Fruit fly (Drosophila melanogaster) whole organism, embryonic: Measurements from ENCODE around the gene Kr-h1.
A peak's percentile ranks its signal among the peaks of the same experiment; 100 is the strongest.

ENCODE experiments used
- Ada2b ChIP-seq: fragments of 200-800 bp; sonication (Bioruptor generic); IDR thresholded peaks from 2 replicates; pipeline ENCODE4 v1.3.6; 2022; ENCODE audit warnings: missing biosample characterization, missing genetic modification characterization
- Asciz ChIP-seq: fragments of 200-800 bp; sonication (Bioruptor generic); optimal IDR thresholded peaks from 2 replicates; lab custom pipeline; 2017; ENCODE audit warnings: missing biosample characterization, mild to moderate bottlenecking, missing genetic modification characterization, missing genetic modification reagents
- Atf-2 ChIP-seq: fragments of 200-800 bp; sonication (Bioruptor generic); optimal IDR thresholded peaks from 2 replicates; lab custom pipeline; 2016; ENCODE audit warnings: missing biosample characterization, missing genetic modification characterization
- CG11398 ChIP-seq: fragments of 200-800 bp; sonication (Bioruptor generic); optimal IDR thresholded peaks from 2 replicates; lab custom pipeline; 2016; ENCODE audit warnings: missing biosample characterization, missing genetic modification characterization
- CG12391 ChIP-seq: fragments of 200-800 bp; sonication (Bioruptor generic); optimal IDR thresholded peaks from 3 replicates; lab custom pipeline; 2018; ENCODE audit warnings: missing biosample characterization, mild to moderate bottlenecking, missing genetic modification characterization, moderate library complexity
- CG13424 ChIP-seq: fragments of 200-800 bp; sonication (Bioruptor generic); optimal IDR thresholded peaks from 2 replicates; lab custom pipeline; 2019; ENCODE audit warnings: missing biosample characterization, mild to moderate bottlenecking, missing genetic modification characterization, moderate library complexity
- CG1603 ChIP-seq: fragments of 200-800 bp; sonication (Bioruptor generic); optimal IDR thresholded peaks from 2 replicates; lab custom pipeline; 2019; ENCODE audit warnings: missing biosample characterization, mild to moderate bottlenecking, missing genetic modification characterization, moderate library complexity
- CG17186 ChIP-seq: fragments of 200-800 bp; sonication (Bioruptor generic); optimal IDR thresholded peaks from 3 replicates; lab custom pipeline; 2017; ENCODE audit warnings: missing biosample characterization, missing genetic modification reagents, missing genetic modification characterization
- CG18011 ChIP-seq: fragments of 200-800 bp; sonication (Bioruptor generic); optimal IDR thresholded peaks from 2 replicates; lab custom pipeline; 2017; ENCODE audit warnings: missing biosample characterization, missing genetic modification characterization, mild to moderate bottlenecking, moderate library complexity, missing genotype
- CG30403 ChIP-seq: fragments of 200-800 bp; sonication (Bioruptor generic); optimal IDR thresholded peaks from 3 replicates; lab custom pipeline; 2016; ENCODE audit warnings: missing biosample characterization, missing genetic modification characterization
- CG31388 ChIP-seq: fragments of 200-800 bp; sonication (Bioruptor generic); optimal IDR thresholded peaks from 2 replicates; lab custom pipeline; 2016; ENCODE audit warnings: missing biosample characterization, missing genetic modification characterization
- CG4404 ChIP-seq: fragments of 200-800 bp; sonication (Bioruptor generic); IDR thresholded peaks from 2 replicates; pipeline ENCODE4 v1.3.6; 2022; ENCODE audit warnings: missing biosample characterization, missing genetic modification characterization
- CG5245 ChIP-seq: fragments of 200-800 bp; sonication (Bioruptor generic); optimal IDR thresholded peaks from 3 replicates; lab custom pipeline; 2016; ENCODE audit warnings: missing biosample characterization, missing genetic modification characterization
- CG5953 ChIP-seq: fragments of 200-800 bp; sonication (Bioruptor generic); IDR thresholded peaks from 2 replicates; pipeline ENCODE4 v1.3.6; 2022; ENCODE audit warnings: missing biosample characterization, missing genetic modification characterization
- CG6854 ChIP-seq: fragments of 200-800 bp; sonication (Bioruptor generic); optimal IDR thresholded peaks from 3 replicates; lab custom pipeline; 2017; ENCODE audit warnings: missing biosample characterization, mild to moderate bottlenecking, missing genetic modification characterization
- CG9437 ChIP-seq: fragments of 200-800 bp; sonication (Bioruptor generic); optimal IDR thresholded peaks from 2 replicates; lab custom pipeline; 2018; ENCODE audit warnings: missing biosample characterization, mild to moderate bottlenecking, missing genetic modification characterization
- CG9609 ChIP-seq: fragments of 200-800 bp; sonication (Bioruptor generic); optimal IDR thresholded peaks from 3 replicates; lab custom pipeline; 2016; ENCODE audit warnings: missing biosample characterization, missing genetic modification characterization
- Dbx ChIP-seq: fragments of 200-800 bp; sonication (Bioruptor generic); IDR thresholded peaks from 3 replicates; pipeline ENCODE4 v1.3.6; 2022; ENCODE audit warnings: missing biosample characterization, missing genetic modification characterization
- Deaf1 ChIP-seq: fragments of 200-800 bp; optimal IDR thresholded peaks from 3 replicates; lab custom pipeline; 2019; ENCODE audit warnings: missing biosample characterization, mild to moderate bottlenecking, missing genetic modification characterization, moderate library complexity
- Ets97D ChIP-seq: fragments of 200-800 bp; sonication (Bioruptor generic); optimal IDR thresholded peaks from 3 replicates; lab custom pipeline; 2016; ENCODE audit warnings: missing biosample characterization, missing genetic modification characterization
- Fer2 ChIP-seq: fragments of 200-800 bp; sonication (Bioruptor generic); optimal IDR thresholded peaks from 2 replicates; lab custom pipeline; 2018; ENCODE audit warnings: missing biosample characterization, mild to moderate bottlenecking, missing genetic modification characterization, moderate library complexity
- Fer3 ChIP-seq: fragments of 200-800 bp; sonication (Bioruptor generic); optimal IDR thresholded peaks from 2 replicates; lab custom pipeline; 2018; ENCODE audit warnings: missing biosample characterization, mild to moderate bottlenecking, missing genetic modification characterization, moderate library complexity
- Hand ChIP-seq: fragments of 200-800 bp; sonication (Bioruptor generic); optimal IDR thresholded peaks from 2 replicates; lab custom pipeline; 2017; ENCODE audit warnings: mild to moderate bottlenecking, missing biosample characterization, missing genetic modification reagents, missing genetic modification characterization
- Hmx ChIP-seq: fragments of 200-800 bp; sonication (Bioruptor generic); optimal IDR thresholded peaks from 2 replicates; lab custom pipeline; 2016; ENCODE audit warnings: missing biosample characterization, missing genetic modification characterization
- Hr39 ChIP-seq: fragments of >200 bp; optimal IDR thresholded peaks from 2 replicates; lab custom pipeline; 2017
- Lhr ChIP-seq: fragments of 200-800 bp; sonication (Bioruptor generic); optimal IDR thresholded peaks from 3 replicates; lab custom pipeline; 2017; ENCODE audit warnings: mild to moderate bottlenecking, missing biosample characterization, missing genetic modification reagents, missing genetic modification characterization
- Lim3 ChIP-seq: fragments of 200-800 bp; sonication (Bioruptor generic); IDR thresholded peaks from 2 replicates; pipeline ENCODE4 v1.3.6; 2022; ENCODE audit warnings: missing biosample characterization, missing genetic modification characterization
- MBD-R2 ChIP-seq: fragments of 200-800 bp; sonication (Bioruptor generic); IDR thresholded peaks from 2 replicates; pipeline ENCODE4 v1.3.6; 2022; ENCODE audit warnings: missing biosample characterization, missing genetic modification characterization
- Oaz ChIP-seq: fragments of 200-800 bp; sonication (Bioruptor generic); IDR thresholded peaks from 2 replicates; pipeline ENCODE4 v1.3.6; 2022; ENCODE audit warnings: missing biosample characterization, missing genetic modification characterization
- PHDP ChIP-seq: fragments of 200-800 bp; sonication (Bioruptor generic); optimal IDR thresholded peaks from 3 replicates; lab custom pipeline; 2018; ENCODE audit warnings: missing biosample characterization, mild to moderate bottlenecking, missing genetic modification characterization, moderate library complexity
- Sox100B ChIP-seq: fragments of 200-800 bp; sonication (Bioruptor generic); optimal IDR thresholded peaks from 3 replicates; lab custom pipeline; 2018; ENCODE audit warnings: missing biosample characterization, mild to moderate bottlenecking, missing genetic modification characterization
- al ChIP-seq: fragments of 200-800 bp; sonication (Bioruptor generic); IDR thresholded peaks from 2 replicates; pipeline ENCODE4 v1.3.6; 2022; ENCODE audit warnings: missing biosample characterization, missing genetic modification characterization
- chinmo ChIP-seq: fragments of 200-800 bp; sonication (Bioruptor generic); IDR thresholded peaks from 4 replicates; pipeline ENCODE4 v1.3.6; 2022; ENCODE audit warnings: missing biosample characterization, missing genetic modification characterization; ENCODE audit not compliant: partially characterized antibody
- croc ChIP-seq: fragments of 200-800 bp; sonication (Bioruptor generic); conservative IDR thresholded peaks from 3 replicates; pipeline ENCODE4 v1.3.6; 2022; ENCODE audit warnings: missing biosample characterization, missing genetic modification characterization
- danr ChIP-seq: fragments of 200-800 bp; sonication (Bioruptor generic); IDR thresholded peaks from 2 replicates; pipeline ENCODE4 v1.3.6; 2022; ENCODE audit warnings: missing biosample characterization, missing genetic modification characterization
- disco-r ChIP-seq: fragments of 200-800 bp; sonication (Bioruptor generic); optimal IDR thresholded peaks from 2 replicates; lab custom pipeline; 2016; ENCODE audit warnings: missing biosample characterization, missing genetic modification characterization
- ems ChIP-seq: fragments of 200-800 bp; sonication (Bioruptor generic); optimal IDR thresholded peaks from 3 replicates; lab custom pipeline; 2016; ENCODE audit warnings: missing biosample characterization, missing genetic modification characterization
- gce ChIP-seq: fragments of 200-800 bp; sonication (Bioruptor generic); IDR thresholded peaks from 3 replicates; pipeline ENCODE4 v1.3.6; 2022; ENCODE audit warnings: missing biosample characterization, missing genetic modification characterization
- gcm ChIP-seq: fragments of 200-800 bp; sonication (Bioruptor generic); optimal IDR thresholded peaks from 2 replicates; lab custom pipeline; 2019; ENCODE audit warnings: missing biosample characterization, mild to moderate bottlenecking, missing genetic modification characterization, moderate library complexity
- gem ChIP-seq: fragments of 200-800 bp; sonication (Bioruptor generic); optimal IDR thresholded peaks from 2 replicates; lab custom pipeline; 2019; ENCODE audit warnings: missing biosample characterization, mild to moderate bottlenecking, missing genetic modification characterization, moderate library complexity
- jigr1 ChIP-seq: fragments of 200-800 bp; sonication (Bioruptor generic); IDR thresholded peaks from 3 replicates; pipeline ENCODE4 v1.3.6; 2022; ENCODE audit warnings: missing biosample characterization, missing genetic modification characterization
- klu ChIP-seq: fragments of 200-800 bp; sonication (Bioruptor generic); IDR thresholded peaks from 2 replicates; pipeline ENCODE4 v1.3.6; 2022; ENCODE audit warnings: missing biosample characterization, missing genetic modification characterization
- kni ChIP-seq: fragments of 200-800 bp; sonication (Bioruptor generic); optimal IDR thresholded peaks from 3 replicates; lab custom pipeline; 2017; ENCODE audit warnings: mild to moderate bottlenecking, missing biosample characterization, missing genetic modification reagents, missing genetic modification characterization
- knrl ChIP-seq: fragments of 200-800 bp; sonication (Bioruptor generic); IDR thresholded peaks from 3 replicates; pipeline ENCODE4 v1.3.6; 2022; ENCODE audit warnings: missing biosample characterization, missing genetic modification characterization; ENCODE audit not compliant: partially characterized antibody
- maf-S ChIP-seq: fragments of 200-800 bp; sonication (Bioruptor generic); optimal IDR thresholded peaks from 2 replicates; lab custom pipeline; 2016; ENCODE audit warnings: missing biosample characterization, missing genetic modification characterization
- mld ChIP-seq: fragments of 200-800 bp; sonication (Bioruptor generic); IDR thresholded peaks from 3 replicates; pipeline ENCODE4 v1.3.6; 2022; ENCODE audit warnings: missing biosample characterization, missing genetic modification characterization; ENCODE audit not compliant: partially characterized antibody
- nerfin-2 ChIP-seq: fragments of 200-800 bp; sonication (Bioruptor generic); IDR thresholded peaks from 2 replicates; pipeline ENCODE4 v1.3.6; 2022; ENCODE audit warnings: missing biosample characterization, missing genetic modification characterization; ENCODE audit not compliant: partially characterized antibody
- prd ChIP-seq, 3 experiments: fragments of >200 bp in 2 of 3; fragments of 200-800 bp in 1 of 3; sonication (Bioruptor generic) in 1 of 3; optimal IDR thresholded peaks in 2 of 3; IDR thresholded peaks in 1 of 3; 2 replicates in 2 of 3; 3 replicates in 1 of 3; pipeline versions ENCODE4 v1.3.6 to Lab custom; 2017 to 2022; ENCODE audit warnings: missing biosample characterization in 1 of 3, missing genetic modification characterization in 1 of 3
- so ChIP-seq: fragments of 200-800 bp; sonication (Bioruptor generic); IDR thresholded peaks from 3 replicates; pipeline ENCODE4 v1.3.6; 2022; ENCODE audit warnings: missing biosample characterization, missing genetic modification characterization
- sr ChIP-seq: fragments of 200-800 bp; sonication (Bioruptor generic); IDR thresholded peaks from 3 replicates; pipeline ENCODE4 v1.3.6; 2022; ENCODE audit warnings: missing biosample characterization, missing genetic modification characterization
- trem ChIP-seq: fragments of 200-800 bp; optimal IDR thresholded peaks from 3 replicates; lab custom pipeline; 2019; ENCODE audit warnings: missing biosample characterization, mild to moderate bottlenecking, missing genetic modification characterization, moderate library complexity

Kr-h1 gene

dm6 chr2L:6037830-6038229 is 44.6 kb upstream of the Kr-h1 start, which contains the start of the genes CG9117 and CG31643 (continued):
- TF ChIP-seq CG12391 (tag; lab: Kevin White, UChicago) (peak; percentile 76), ems (peak; percentile 52), Fer3 (tag; lab: Kevin White, UChicago) (peak; percentile 48), CG6854 (no peak), CG1603 (tag; lab: Kevin White, UChicago) (peak; percentile 69), CG9437 (GFP tag; lab: Kevin White, UChicago) (peak; percentile 34), gem (no peak), Oaz (GFP tag; lab: Robert Waterston, UW) (no peak), CG9609 (GFP tag; lab: Kevin White, UChicago) (peak; percentile 65), Dbx (GFP tag; lab: Robert Waterston, UW) (no peak), Sox100B (GFP tag; lab: Kevin White, UChicago) (no peak), so (GFP tag; lab: Robert Waterston, UW) (no peak), sr (GFP tag; lab: Robert Waterston, UW) (no peak), Hand (no peak), klu (GFP tag; lab: Robert Waterston, UW) (no peak), Atf-2 (GFP tag; lab: Kevin White, UChicago) (peak; percentile 2), prd (optimal IDR thresholded peaks at IDR 0.05; lab: Kevin White, UChicago) (no peak), prd (GFP tag; IDR thresholded peaks at IDR 0.05; lab: Robert Waterston, UW) (peak; percentile 54; the same call in 1 of the 3 replicates), MBD-R2 (GFP tag; lab: Robert Waterston, UW) (peak; percentile 82), CG18011 (GFP tag; lab: Kevin White, UChicago) (no peak), CG17186 (GFP tag; lab: Kevin White, UChicago) (peak; percentile 30), gce (GFP tag; lab: Robert Waterston, UW) (no peak), Ets97D (GFP tag; lab: Kevin White, UChicago) (peak; percentile 61), PHDP (tag; lab: Kevin White, UChicago) (peak; percentile 66), Lim3 (GFP tag; lab: Robert Waterston, UW) (no peak), kni (GFP tag; lab: Kevin White, UChicago) (peak; percentile 45), al (GFP tag; lab: Robert Waterston, UW) (0 out of 2 replicates have a peak, but pooled peaks have one; percentile 4), CG5245 (peak; percentile 13), chinmo (no peak), Ada2b (GFP tag; lab: Robert Waterston, UW) (0 out of 2 replicates have a peak, but pooled peaks have one; percentile 22), Hr39 (lab: Kevin White, UChicago) (no peak), knrl (GFP tag; lab: Robert Waterston, UW) (no peak), CG13424 (tag; lab: Kevin White, UChicago) (peak; percentile 69), Asciz (GFP tag; lab: Kevin White, UChicago) (no peak), CG5953 (GFP tag; lab: Robert Waterston, UW) (no peak), disco-r (no peak), CG4404 (GFP tag; lab: Robert Waterston, UW) (no peak), nerfin-2 (no peak), CG11398 (GFP tag; lab: Kevin White, UChicago) (no peak), gcm (GFP tag; lab: Kevin White, UChicago) (no peak), Lhr (GFP tag; lab: Kevin White, UChicago) (no peak), Deaf1 (no peak), trem (tag; lab: Kevin White, UChicago) (peak; percentile 99), Fer2 (tag; lab: Kevin White, UChicago) (peak; percentile 28), danr (GFP tag; lab: Robert Waterston, UW) (no peak), maf-S (GFP tag; lab: Kevin White, UChicago) (peak; percentile 35), mld (GFP tag; lab: Robert Waterston, UW) (no peak), CG31388 (GFP tag; lab: Kevin White, UChicago) (no peak), jigr1 (GFP tag; lab: Robert Waterston, UW) (no peak), croc (GFP tag; lab: Robert Waterston, UW) (no peak), CG30403 (GFP tag; lab: Kevin White, UChicago) (peak; percentile 70), Hmx (GFP tag; lab: Kevin White, UChicago) (no peak)
